Fruit fly (Drosophila melanogaster): ENCODE data around the gene CG10669.

Gene CG10669

DNA sequence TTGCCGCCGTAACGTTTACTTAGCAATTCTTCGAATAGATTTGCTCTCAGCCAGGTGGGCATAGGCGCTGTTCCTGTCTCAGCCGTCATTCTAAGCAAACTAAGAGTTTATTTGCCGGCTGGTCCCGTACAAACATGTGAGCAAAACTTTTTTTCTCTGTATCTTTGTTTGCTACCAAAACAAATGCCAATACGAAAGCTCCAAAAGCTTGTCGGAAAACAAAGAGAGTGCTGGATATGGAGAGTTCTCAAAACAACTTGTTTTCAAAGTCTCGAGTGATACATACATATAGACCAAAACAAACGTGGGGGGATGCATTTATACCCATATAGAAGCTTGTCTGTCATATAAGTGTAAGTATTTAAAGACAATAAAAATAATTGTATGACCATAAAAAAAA lies 19.0 kb downstream of the CG10669 start, which contains the start of gene CG10559:
CG10559 (minus strand) TSS at position 101 of the 400 bp plus-strand sequence.
- no peak for TF ChIP-seq D1 (tag; optimal IDR thresholded peaks at IDR 0.05)
- no peak for TF ChIP-seq CG17806 (tag; optimal IDR thresholded peaks at IDR 0.05)
- TF ChIP-seq Pif1B (GFP tag; optimal IDR thresholded peaks at IDR 0.05), result no peak
- no peak for TF ChIP-seq Pif1A (GFP tag; optimal IDR thresholded peaks at IDR 0.05)
- no peak for TF ChIP-seq CG12605 (GFP tag; IDR thresholded peaks at IDR 0.05)
- TF ChIP-seq rn (GFP tag; IDR thresholded peaks at IDR 0.05), result no peak

DNA sequence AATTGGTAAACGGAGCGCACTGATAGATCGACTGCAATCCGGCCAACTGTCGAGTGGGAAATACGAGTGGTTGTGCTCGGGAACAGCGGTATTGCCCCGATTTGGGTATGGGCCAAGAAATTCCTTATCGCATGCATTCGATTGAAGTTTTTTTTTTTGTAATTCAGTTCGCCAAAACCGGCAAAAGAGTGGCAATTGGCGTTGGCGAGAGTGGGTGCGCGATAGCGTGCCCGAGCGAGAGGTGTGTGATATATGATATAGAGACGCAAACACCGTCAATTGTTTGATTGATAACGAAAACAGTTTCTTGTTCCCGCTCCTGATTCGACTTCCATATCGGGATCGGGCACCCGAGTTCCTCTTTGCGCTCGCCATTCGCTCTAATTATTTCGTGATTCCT lies 21.3 kb downstream of the CG10669 start, which contains the start of gene CG31087:
CG31087 (minus strand) TSS at position 63 of the 400 bp plus-strand sequence.
- TF ChIP-seq EcR (GFP tag; optimal IDR thresholded peaks at IDR 0.05), result no peak
- no peak for TF ChIP-seq D1 (tag; optimal IDR thresholded peaks at IDR 0.05)
- TF ChIP-seq CG8301 (tag; optimal IDR thresholded peaks at IDR 0.05), result no peak
- TF ChIP-seq CG32121 (GFP tag; IDR thresholded peaks at IDR 0.05), result no peak
- TF ChIP-seq Pif1A (GFP tag; optimal IDR thresholded peaks at IDR 0.05), result no peak
- no peak for TF ChIP-seq gl (tag; optimal IDR thresholded peaks at IDR 0.05)
- no peak for TF ChIP-seq Snoo (tag; optimal IDR thresholded peaks at IDR 0.05)
- TF ChIP-seq CG13204 (GFP tag; optimal IDR thresholded peaks at IDR 0.05), result no peak
- no peak for TF ChIP-seq CG8159 (tag; optimal IDR thresholded peaks at IDR 0.05)
- TF ChIP-seq Pif1B (GFP tag; optimal IDR thresholded peaks at IDR 0.05), result no peak
- TF ChIP-seq CG4496 (GFP tag; IDR thresholded peaks at IDR 0.05), result no peak
- TF ChIP-seq CG15710 (tag; optimal IDR thresholded peaks at IDR 0.05), result no peak
- TF ChIP-seq CG34367 (tag; optimal IDR thresholded peaks at IDR 0.05), result no peak
- no peak for TF ChIP-seq Ets98B (GFP tag; IDR thresholded peaks at IDR 0.05)
- no peak for TF ChIP-seq rn (GFP tag; IDR thresholded peaks at IDR 0.05)

DNA sequence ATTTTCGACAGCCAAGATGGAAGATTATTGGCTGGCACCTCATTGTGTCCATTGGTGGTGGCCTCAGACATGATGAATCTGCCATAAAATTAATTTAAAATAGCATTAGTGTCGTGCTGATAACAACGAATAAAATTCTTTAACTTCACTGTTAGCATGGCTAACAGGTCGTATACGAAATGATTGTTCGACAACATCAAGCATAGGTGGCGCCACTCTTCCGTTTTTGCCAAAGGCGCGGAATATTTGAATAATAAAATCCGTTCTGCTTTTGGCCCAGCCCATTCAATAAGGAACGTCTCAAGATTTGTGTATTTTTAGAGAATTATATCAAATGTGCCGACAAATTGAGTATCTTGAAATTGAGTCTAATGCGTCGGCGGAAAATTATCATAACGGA lies 22.5 kb downstream of the CG10669 start:
- no peak for TF ChIP-seq CG10348 (GFP tag; IDR thresholded peaks at IDR 0.05)
- TF ChIP-seq CG8301 (tag; optimal IDR thresholded peaks at IDR 0.05), result no peak
- no peak for TF ChIP-seq EcR (GFP tag; optimal IDR thresholded peaks at IDR 0.05)
- no peak for TF ChIP-seq CG15710 (tag; optimal IDR thresholded peaks at IDR 0.05)
- TF ChIP-seq CG9948 (tag; optimal IDR thresholded peaks at IDR 0.05), result no peak
- no peak for TF ChIP-seq CG17806 (tag; optimal IDR thresholded peaks at IDR 0.05)
- no peak for TF ChIP-seq CG4496 (GFP tag; IDR thresholded peaks at IDR 0.05)
- no peak for TF ChIP-seq Pif1A (GFP tag; optimal IDR thresholded peaks at IDR 0.05)
- TF ChIP-seq CG8159 (tag; optimal IDR thresholded peaks at IDR 0.05), result no peak
- no peak for TF ChIP-seq gl (tag; optimal IDR thresholded peaks at IDR 0.05)
- no peak for TF ChIP-seq D1 (tag; optimal IDR thresholded peaks at IDR 0.05)
- no peak for TF ChIP-seq Ets98B (GFP tag; IDR thresholded peaks at IDR 0.05)
- TF ChIP-seq CG32121 (GFP tag; IDR thresholded peaks at IDR 0.05), result no peak
- no peak for TF ChIP-seq CG13204 (GFP tag; optimal IDR thresholded peaks at IDR 0.05)
- TF ChIP-seq Snoo (tag; optimal IDR thresholded peaks at IDR 0.05), result no peak
- no peak for TF ChIP-seq fd96Ca (GFP tag; IDR thresholded peaks at IDR 0.05)
- TF ChIP-seq CG34367 (tag; optimal IDR thresholded peaks at IDR 0.05), result no peak
- no peak for TF ChIP-seq rn (GFP tag; IDR thresholded peaks at IDR 0.05)
- TF ChIP-seq Pif1B (GFP tag; optimal IDR thresholded peaks at IDR 0.05), result no peak

DNA sequence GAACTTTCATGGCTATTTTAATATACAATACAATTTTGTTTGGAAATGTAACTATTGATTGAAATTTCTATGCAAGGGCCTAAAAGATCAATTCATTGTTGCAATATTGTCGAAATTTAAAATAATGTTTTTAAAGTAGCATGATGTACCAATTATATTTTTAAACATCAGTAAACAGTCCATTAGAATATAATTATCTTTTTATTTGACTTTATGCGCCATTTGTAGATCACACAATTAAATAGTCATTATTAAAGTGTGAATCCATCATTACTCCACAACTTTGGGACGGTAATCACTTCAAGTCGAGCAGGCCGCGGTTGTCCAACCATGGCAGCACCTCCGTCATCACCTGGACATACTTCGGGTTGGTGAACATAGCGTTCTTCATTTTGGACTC lies 24.2 kb downstream of the CG10669 start, which contains the start of gene CG31099:
CG31099 (minus strand) TSS at position 101 of the 400 bp plus-strand sequence.
- TF ChIP-seq CG34367 (tag; optimal IDR thresholded peaks at IDR 0.05) (no peak), Pif1A (GFP tag; optimal IDR thresholded peaks at IDR 0.05) (no peak), CG4496 (GFP tag; IDR thresholded peaks at IDR 0.05) (no peak), Ets98B (GFP tag; IDR thresholded peaks at IDR 0.05) (no peak), CG14655 (GFP tag; optimal IDR thresholded peaks at IDR 0.05) (no peak), CG9948 (tag; optimal IDR thresholded peaks at IDR 0.05) (no peak), EcR (GFP tag; optimal IDR thresholded peaks at IDR 0.05) (no peak), gl (tag; optimal IDR thresholded peaks at IDR 0.05) (no peak), fd96Ca (GFP tag; IDR thresholded peaks at IDR 0.05) (no peak), CG17806 (tag; optimal IDR thresholded peaks at IDR 0.05) (no peak), D1 (tag; optimal IDR thresholded peaks at IDR 0.05) (no peak), CG32121 (GFP tag; IDR thresholded peaks at IDR 0.05) (no peak), CG8159 (tag; optimal IDR thresholded peaks at IDR 0.05) (no peak), rn (GFP tag; IDR thresholded peaks at IDR 0.05) (no peak), Snoo (tag; optimal IDR thresholded peaks at IDR 0.05) (no peak), CG12605 (GFP tag; IDR thresholded peaks at IDR 0.05) (no peak), CG13204 (GFP tag; optimal IDR thresholded peaks at IDR 0.05) (no peak), Pif1B (GFP tag; optimal IDR thresholded peaks at IDR 0.05) (no peak), CG8301 (tag; optimal IDR thresholded peaks at IDR 0.05) (no peak)

DNA sequence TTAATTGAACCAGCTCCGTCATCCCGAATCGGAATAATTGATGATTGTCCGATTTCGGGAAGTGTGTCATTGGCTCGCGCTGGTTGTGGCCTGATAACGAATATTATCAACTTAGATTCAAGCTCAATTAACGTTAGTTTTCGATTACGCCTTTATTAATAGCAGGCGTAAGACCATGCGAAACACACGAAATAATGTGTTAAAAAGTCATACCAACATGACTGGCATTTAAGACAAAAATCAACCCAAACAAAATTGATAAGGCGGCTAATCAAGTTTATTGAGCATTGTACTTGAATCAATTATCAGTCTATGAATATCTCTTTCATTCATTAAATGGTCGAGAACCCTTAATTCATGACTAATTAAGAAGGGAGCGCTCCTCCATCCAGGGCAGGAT lies 25.9 kb downstream of the CG10669 start:
- TF ChIP-seq CG13204 (GFP tag; optimal IDR thresholded peaks at IDR 0.05), result no peak
- no peak for TF ChIP-seq fd96Ca (GFP tag; IDR thresholded peaks at IDR 0.05)
- no peak for TF ChIP-seq CG15710 (tag; optimal IDR thresholded peaks at IDR 0.05)
- TF ChIP-seq CG32121 (GFP tag; IDR thresholded peaks at IDR 0.05), result no peak
- TF ChIP-seq Pif1A (GFP tag; optimal IDR thresholded peaks at IDR 0.05), result no peak
- TF ChIP-seq Snoo (tag; optimal IDR thresholded peaks at IDR 0.05), result no peak
- no peak for TF ChIP-seq CG8159 (tag; optimal IDR thresholded peaks at IDR 0.05)
- TF ChIP-seq rn (GFP tag; IDR thresholded peaks at IDR 0.05), result no peak
- TF ChIP-seq CG14655 (GFP tag; optimal IDR thresholded peaks at IDR 0.05), result no peak
- no peak for TF ChIP-seq Pif1B (GFP tag; optimal IDR thresholded peaks at IDR 0.05)
- TF ChIP-seq CG34367 (tag; optimal IDR thresholded peaks at IDR 0.05), result no peak
- no peak for TF ChIP-seq EcR (GFP tag; optimal IDR thresholded peaks at IDR 0.05)
- TF ChIP-seq CG9948 (tag; optimal IDR thresholded peaks at IDR 0.05), result no peak
- no peak for TF ChIP-seq CG4496 (GFP tag; IDR thresholded peaks at IDR 0.05)
- no peak for TF ChIP-seq gl (tag; optimal IDR thresholded peaks at IDR 0.05)
- no peak for TF ChIP-seq CG12605 (GFP tag; IDR thresholded peaks at IDR 0.05)
- no peak for TF ChIP-seq CG17806 (tag; optimal IDR thresholded peaks at IDR 0.05)
- no peak for TF ChIP-seq D1 (tag; optimal IDR thresholded peaks at IDR 0.05)
- no peak for TF ChIP-seq Ets98B (GFP tag; IDR thresholded peaks at IDR 0.05)

DNA sequence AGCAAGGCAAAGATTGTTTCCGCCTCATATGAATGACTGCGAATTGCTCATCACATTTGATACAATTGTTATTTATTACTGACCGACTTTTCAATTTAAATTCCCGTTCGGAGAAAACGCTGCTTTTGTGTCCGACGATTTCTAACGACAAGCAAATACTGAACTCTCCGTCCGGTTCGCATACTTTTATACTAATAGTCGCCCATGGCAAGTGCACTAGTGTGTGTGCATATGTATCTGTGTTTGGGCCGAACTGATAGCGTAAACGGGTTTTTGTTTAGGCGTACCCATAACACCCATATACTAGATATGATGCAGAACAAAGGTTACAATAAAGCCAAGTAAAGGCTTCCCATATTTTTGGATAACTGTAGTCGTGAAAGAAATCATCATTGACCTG lies 26.8 kb downstream of the CG10669 start, which contains the start of gene CG10550:
CG10550 (minus strand) TSS at position 164 of the 400 bp plus-strand sequence.
- TF ChIP-seq gl (tag; optimal IDR thresholded peaks at IDR 0.05) (no peak), CG15710 (tag; optimal IDR thresholded peaks at IDR 0.05) (no peak), CG13204 (GFP tag; optimal IDR thresholded peaks at IDR 0.05) (no peak), CG4496 (GFP tag; IDR thresholded peaks at IDR 0.05) (no peak), Ets98B (GFP tag; IDR thresholded peaks at IDR 0.05) (no peak), CG14655 (GFP tag; optimal IDR thresholded peaks at IDR 0.05) (no peak), rn (GFP tag; IDR thresholded peaks at IDR 0.05) (no peak)

Data from whole organism, pupa.